Worm (Caenorhabditis elegans): ENCODE data around the gene F23F1.6.

DNA sequence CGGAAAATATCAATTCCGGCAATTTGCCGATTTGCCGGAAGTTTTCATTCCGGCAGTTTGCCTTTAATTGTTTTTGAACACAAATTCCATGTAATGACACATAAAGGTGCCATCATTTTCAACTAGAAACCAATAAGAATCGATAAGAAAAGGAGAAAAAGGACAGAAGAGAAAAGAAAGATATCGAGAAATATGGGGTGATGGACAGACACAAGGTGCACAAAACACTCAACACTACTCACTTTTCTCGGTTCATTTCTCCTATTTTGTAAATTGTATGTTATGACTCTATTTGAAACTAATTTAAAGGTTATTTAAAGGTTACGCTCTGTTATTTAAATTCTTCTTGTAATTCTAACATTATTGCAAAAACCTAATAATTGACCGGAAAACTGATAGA lies 13.7 kb upstream of the F23F1.6 start:
- no peak for TF ChIP-seq nhr-76 (tag; optimal IDR thresholded peaks at IDR 0.05)
- TF ChIP-seq lin-13 (GFP tag; optimal IDR thresholded peaks at IDR 0.05), result no peak
- TF ChIP-seq lsy-2 (tag; optimal IDR thresholded peaks at IDR 0.05), result no peak
- no peak for TF ChIP-seq mdl-1 (tag; optimal IDR thresholded peaks at IDR 0.05)
- TF ChIP-seq lir-3 (tag; optimal IDR thresholded peaks at IDR 0.05; ENCODE audit: poor library complexity), result no peak
- no peak for TF ChIP-seq blmp-1 (tag; optimal IDR thresholded peaks at IDR 0.05)
- TF ChIP-seq lin-35 (GFP tag; optimal IDR thresholded peaks at IDR 0.05), result peak in 1 of 2 experiments; percentile 22
- no peak for TF ChIP-seq snpc-4 (tag; optimal IDR thresholded peaks at IDR 0.05)
- no peak for TF ChIP-seq nhr-28 (tag; optimal IDR thresholded peaks at IDR 0.05)
